Fruit fly (Drosophila melanogaster) whole organism, embryonic: ENCODE data around the gene CG10863.

ENCODE experiments used
- Abd-B ChIP-seq: fragments of 200-800 bp; sonication (Bioruptor generic); optimal IDR thresholded peaks from 2 replicates; lab custom pipeline; 2018; ENCODE audit warnings: missing biosample characterization, mild to moderate bottlenecking, missing genetic modification characterization, moderate library complexity
- Adf1 ChIP-seq: fragments of 200-800 bp; sonication (Bioruptor generic); IDR thresholded peaks from 2 replicates; pipeline ENCODE4 v1.3.6; 2022; ENCODE audit warnings: missing biosample characterization, missing genetic modification characterization
- Aef1 ChIP-seq: fragments of 200-800 bp; sonication (Bioruptor generic); IDR thresholded peaks from 3 replicates; pipeline ENCODE4 v1.3.6; 2022; ENCODE audit warnings: missing biosample characterization, missing genetic modification characterization
- Antp ChIP-seq: fragments of 200-800 bp; sonication (Bioruptor generic); optimal IDR thresholded peaks from 3 replicates; lab custom pipeline; 2016; ENCODE audit warnings: missing biosample characterization, missing genetic modification characterization
- Asciz ChIP-seq: fragments of 200-800 bp; sonication (Bioruptor generic); optimal IDR thresholded peaks from 2 replicates; lab custom pipeline; 2017; ENCODE audit warnings: missing biosample characterization, mild to moderate bottlenecking, missing genetic modification characterization, missing genetic modification reagents
- CG10274 ChIP-seq: fragments of 200-800 bp; sonication (Bioruptor generic); optimal IDR thresholded peaks from 3 replicates; lab custom pipeline; 2017; ENCODE audit warnings: missing biosample characterization, mild to moderate bottlenecking, missing genetic modification characterization
- CG10366 ChIP-seq: fragments of 200-800 bp; sonication (Bioruptor generic); IDR thresholded peaks from 2 replicates; pipeline ENCODE4 v1.3.6; 2022; ENCODE audit warnings: missing biosample characterization, missing genetic modification characterization
- CG10462 ChIP-seq: fragments of 200-800 bp; sonication (Bioruptor generic); optimal IDR thresholded peaks from 2 replicates; lab custom pipeline; 2016; ENCODE audit warnings: missing biosample characterization, missing genetic modification characterization
- CG10543 ChIP-seq: fragments of 200-800 bp; sonication (Bioruptor generic); optimal IDR thresholded peaks from 3 replicates; lab custom pipeline; 2017; ENCODE audit warnings: missing biosample characterization, mild to moderate bottlenecking, missing genetic modification characterization, moderate library complexity
- CG10654 ChIP-seq: fragments of 200-800 bp; sonication (Bioruptor generic); optimal IDR thresholded peaks from 2 replicates; lab custom pipeline; 2016; ENCODE audit warnings: missing biosample characterization, missing genetic modification characterization
- CG10979 ChIP-seq: fragments of 200-800 bp; sonication (Bioruptor generic); optimal IDR thresholded peaks from 2 replicates; lab custom pipeline; 2018; ENCODE audit warnings: missing biosample characterization, mild to moderate bottlenecking, missing genetic modification characterization, moderate library complexity
- CG11560 ChIP-seq: fragments of 200-800 bp; sonication (Bioruptor generic); IDR thresholded peaks from 3 replicates; pipeline ENCODE4 v1.3.6; 2022; ENCODE audit warnings: missing biosample characterization, missing genetic modification characterization
- CG13296 ChIP-seq: fragments of 200-800 bp; sonication (Bioruptor generic); optimal IDR thresholded peaks from 3 replicates; lab custom pipeline; 2018; ENCODE audit warnings: missing biosample characterization, mild to moderate bottlenecking, missing genetic modification characterization
- CG13624 ChIP-seq: fragments of 200-800 bp; sonication (Bioruptor generic); optimal IDR thresholded peaks from 2 replicates; lab custom pipeline; 2016; ENCODE audit warnings: missing biosample characterization, missing genetic modification characterization
- CG14014 ChIP-seq: fragments of 200-800 bp; sonication (Bioruptor generic); IDR thresholded peaks from 2 replicates; pipeline ENCODE4 v1.3.6; 2022; ENCODE audit warnings: missing biosample characterization, missing genetic modification characterization
- CG14441 ChIP-seq: fragments of 200-800 bp; sonication (Bioruptor generic); IDR thresholded peaks from 2 replicates; pipeline ENCODE4 v1.3.6; 2022; ENCODE audit warnings: missing biosample characterization, missing genetic modification characterization
- CG17912 ChIP-seq: fragments of 200-800 bp; sonication (Bioruptor generic); optimal IDR thresholded peaks from 2 replicates; lab custom pipeline; 2018; ENCODE audit warnings: missing biosample characterization, mild to moderate bottlenecking, missing genetic modification characterization
- CG18764 ChIP-seq: fragments of 200-800 bp; sonication (Bioruptor generic); optimal IDR thresholded peaks from 3 replicates; lab custom pipeline; 2016; ENCODE audit warnings: missing biosample characterization, missing genetic modification characterization
- CG31365 ChIP-seq: fragments of 200-800 bp; sonication (Bioruptor generic); optimal IDR thresholded peaks from 2 replicates; lab custom pipeline; 2018; ENCODE audit warnings: missing biosample characterization, mild to moderate bottlenecking, missing genetic modification characterization
- CG31441 ChIP-seq: fragments of 200-800 bp; sonication (Bioruptor generic); IDR thresholded peaks from 2 replicates; pipeline ENCODE4 v1.3.6; 2022; ENCODE audit warnings: missing biosample characterization, missing genetic modification characterization
- CG32772 ChIP-seq: fragments of 200-800 bp; sonication (Bioruptor generic); IDR thresholded peaks from 2 replicates; pipeline ENCODE4 v1.3.6; 2022; ENCODE audit warnings: missing biosample characterization, missing genetic modification characterization
- CG3847 ChIP-seq: fragments of 200-800 bp; sonication (Bioruptor generic); IDR thresholded peaks from 2 replicates; pipeline ENCODE4 v1.3.6; 2022; ENCODE audit warnings: missing biosample characterization, missing genetic modification characterization
- CG4360 ChIP-seq: fragments of 200-800 bp; sonication (Bioruptor generic); IDR thresholded peaks from 2 replicates; pipeline ENCODE4 v1.3.6; 2022; ENCODE audit warnings: missing biosample characterization, missing genetic modification characterization
- CG4730 ChIP-seq: fragments of 200-800 bp; sonication (Bioruptor generic); IDR thresholded peaks from 2 replicates; pipeline ENCODE4 v1.3.6; 2022; ENCODE audit warnings: missing biosample characterization, missing genetic modification characterization
- CG6254 ChIP-seq: fragments of 200-800 bp; sonication (Bioruptor generic); optimal IDR thresholded peaks from 3 replicates; lab custom pipeline; 2017; ENCODE audit warnings: mild to moderate bottlenecking, missing biosample characterization, missing genetic modification reagents, missing genetic modification characterization
- CG7839 ChIP-seq: fragments of 200-800 bp; sonication (Bioruptor generic); optimal IDR thresholded peaks from 3 replicates; lab custom pipeline; 2018; ENCODE audit warnings: missing biosample characterization, mild to moderate bottlenecking, missing genetic modification characterization, moderate library complexity
- CG7963 ChIP-seq: fragments of 200-800 bp; sonication (Bioruptor generic); IDR thresholded peaks from 3 replicates; pipeline ENCODE4 v1.3.6; 2022; ENCODE audit warnings: missing biosample characterization, missing genetic modification characterization; ENCODE audit not compliant: partially characterized antibody
- CG9876 ChIP-seq: fragments of 200-800 bp; sonication (Bioruptor generic); optimal IDR thresholded peaks from 2 replicates; lab custom pipeline; 2016; ENCODE audit warnings: missing biosample characterization, missing genetic modification characterization
- CoRest ChIP-seq: fragments of 200-800 bp; sonication (Bioruptor generic); optimal IDR thresholded peaks from 3 replicates; lab custom pipeline; 2018; ENCODE audit warnings: missing biosample characterization, mild to moderate bottlenecking, missing genetic modification characterization, moderate library complexity
- HLHmδ ChIP-seq: fragments of 200-800 bp; sonication (Bioruptor generic); optimal IDR thresholded peaks from 2 replicates; lab custom pipeline; 2018; ENCODE audit warnings: missing biosample characterization, mild to moderate bottlenecking, missing genetic modification characterization, moderate library complexity
- Opbp ChIP-seq: fragments of 200-800 bp; sonication (Bioruptor generic); IDR thresholded peaks from 3 replicates; pipeline ENCODE4 v1.3.6; 2022; ENCODE audit warnings: missing biosample characterization, missing genetic modification characterization; ENCODE audit not compliant: partially characterized antibody
- Rx ChIP-seq: fragments of 200-800 bp; sonication (Bioruptor generic); IDR thresholded peaks from 2 replicates; pipeline ENCODE4 v1.3.6; 2022; ENCODE audit warnings: missing biosample characterization, missing genetic modification characterization
- Trl ChIP-seq, 3 experiments: fragments of >200 bp in 2 of 3; fragments of 200-800 bp in 1 of 3; sonication (Bioruptor generic) in 1 of 3; optimal IDR thresholded peaks; 2 replicates in 1 of 3; 3 replicates in 2 of 3; lab custom pipeline; 2016 to 2017; ENCODE audit warnings: missing biosample characterization in 1 of 3, missing genetic modification characterization in 1 of 3
- ac ChIP-seq: fragments of 200-800 bp; sonication (Bioruptor generic); optimal IDR thresholded peaks from 3 replicates; lab custom pipeline; 2017; ENCODE audit warnings: missing biosample characterization, mild to moderate bottlenecking, missing genetic modification characterization
- bigmax ChIP-seq: fragments of 200-800 bp; sonication (Bioruptor generic); optimal IDR thresholded peaks from 2 replicates; lab custom pipeline; 2018; ENCODE audit warnings: missing biosample characterization, mild to moderate bottlenecking, missing genetic modification characterization
- chn ChIP-seq: fragments of 200-800 bp; sonication (Bioruptor generic); optimal IDR thresholded peaks from 2 replicates; lab custom pipeline; 2016; ENCODE audit warnings: missing biosample characterization, missing genetic modification characterization
- croc ChIP-seq: fragments of 200-800 bp; sonication (Bioruptor generic); conservative IDR thresholded peaks from 3 replicates; pipeline ENCODE4 v1.3.6; 2022; ENCODE audit warnings: missing biosample characterization, missing genetic modification characterization
- dm ChIP-seq: fragments of 200-800 bp; sonication (Bioruptor generic); optimal IDR thresholded peaks from 3 replicates; lab custom pipeline; 2016; ENCODE audit warnings: missing biosample characterization, missing genetic modification characterization
- eve ChIP-seq, 2 experiments: fragments of >200 bp; optimal IDR thresholded peaks; 2 replicates each; lab custom pipeline; 2017; ENCODE audit warnings: missing biosample characterization in 2 of 2, missing genetic modification characterization in 2 of 2
- fru ChIP-seq: fragments of >200 bp; optimal IDR thresholded peaks from 2 replicates; lab custom pipeline; 2017
- gce ChIP-seq: fragments of 200-800 bp; sonication (Bioruptor generic); IDR thresholded peaks from 3 replicates; pipeline ENCODE4 v1.3.6; 2022; ENCODE audit warnings: missing biosample characterization, missing genetic modification characterization
- grau ChIP-seq: fragments of 200-800 bp; optimal IDR thresholded peaks from 3 replicates; lab custom pipeline; 2019; ENCODE audit warnings: missing biosample characterization, mild to moderate bottlenecking, missing genetic modification characterization, moderate library complexity
- ken ChIP-seq: fragments of 200-800 bp; sonication (Bioruptor generic); IDR thresholded peaks from 3 replicates; pipeline ENCODE4 v1.3.6; 2022; ENCODE audit warnings: missing biosample characterization, missing genetic modification characterization
- mirr ChIP-seq: fragments of 200-800 bp; sonication (Bioruptor generic); optimal IDR thresholded peaks from 3 replicates; lab custom pipeline; 2018; ENCODE audit warnings: missing biosample characterization, mild to moderate bottlenecking, missing genetic modification characterization
- sim ChIP-seq: fragments of 200-800 bp; sonication (Bioruptor generic); IDR thresholded peaks from 2 replicates; pipeline ENCODE4 v1.3.6; 2022; ENCODE audit warnings: missing biosample characterization, missing genetic modification characterization
- sob ChIP-seq: fragments of 200-800 bp; sonication (Bioruptor generic); IDR thresholded peaks from 2 replicates; pipeline ENCODE4 v1.3.6; 2022; ENCODE audit warnings: missing biosample characterization, missing genetic modification characterization
- tin ChIP-seq: fragments of 200-800 bp; sonication (Bioruptor generic); optimal IDR thresholded peaks from 3 replicates; lab custom pipeline; 2016; ENCODE audit warnings: missing biosample characterization, missing genetic modification characterization
- tio ChIP-seq: fragments of 200-800 bp; sonication (Bioruptor generic); optimal IDR thresholded peaks from 2 replicates; lab custom pipeline; 2017; ENCODE audit warnings: missing biosample characterization, missing genetic modification characterization, inconsistent platforms
- tup ChIP-seq: fragments of 200-800 bp; sonication (Bioruptor generic); optimal IDR thresholded peaks from 2 replicates; lab custom pipeline; 2016; ENCODE audit warnings: missing biosample characterization, mild to moderate bottlenecking, missing genetic modification characterization, moderate library complexity
- vfl ChIP-seq: fragments of 200-800 bp; sonication (Bioruptor generic); optimal IDR thresholded peaks from 2 replicates; lab custom pipeline; 2016; ENCODE audit warnings: missing biosample characterization, missing genetic modification characterization
- z ChIP-seq: fragments of 200-800 bp; sonication (Bioruptor generic); IDR thresholded peaks from 3 replicates; pipeline ENCODE4 v1.3.6; 2022; ENCODE audit warnings: missing biosample characterization, missing genetic modification characterization

The CG10863 gene

DNA sequence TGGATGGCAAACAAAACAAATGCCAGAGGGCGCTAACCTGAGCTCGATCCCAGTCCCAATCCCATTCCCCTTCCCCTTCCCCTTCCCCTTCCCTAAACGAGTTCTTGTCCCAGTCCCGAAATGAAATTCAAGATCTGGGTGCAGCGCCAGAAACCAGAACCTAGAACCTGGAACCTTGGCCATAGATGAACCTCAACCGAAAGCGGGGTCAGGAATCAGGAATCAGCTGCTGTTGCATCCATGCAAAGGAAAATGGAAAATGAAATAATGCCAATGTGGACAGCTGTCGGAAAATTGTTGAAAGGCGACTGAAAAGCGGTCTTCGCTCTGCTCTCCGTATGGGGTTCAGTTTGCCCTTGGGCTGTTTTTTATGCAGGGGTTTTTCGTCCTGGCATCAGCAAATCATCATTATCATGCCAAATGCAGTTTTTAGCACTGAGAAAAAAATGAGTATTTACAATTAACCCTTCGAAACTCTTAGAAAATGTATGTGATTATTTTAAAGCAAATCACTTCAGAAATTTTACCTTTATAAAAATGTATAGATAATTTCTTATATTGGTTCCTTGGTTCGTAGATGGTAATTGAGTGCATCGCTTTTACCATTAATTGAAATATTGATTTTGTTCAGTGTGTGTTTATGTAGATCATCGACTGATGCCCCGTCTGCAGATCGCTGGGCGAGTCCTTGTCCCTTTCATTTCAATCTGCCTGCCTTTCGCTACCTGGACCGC, 35.5 kb upstream of the CG10863 start (continued):
- TF ChIP-seq CG10543 (GFP tag; lab: Kevin White, UChicago) (no peak), tin (GFP tag; lab: Kevin White, UChicago) (peak; percentile 23), eve (GFP tag; optimal IDR thresholded peaks at IDR 0.05; lab: Kevin White, UChicago) (no peak), grau (tag; lab: Kevin White, UChicago) (peak; percentile 38), CG32772 (GFP tag; lab: Robert Waterston, UW) (no peak), Rx (GFP tag; lab: Robert Waterston, UW) (no peak), CG13624 (GFP tag; lab: Kevin White, UChicago) (no peak), z (GFP tag; lab: Robert Waterston, UW) (no peak), Adf1 (no peak), CG31441 (peak; percentile 56; the same call in 1 of the 2 replicates), CG6254 (no peak), HLHmδ (no peak), ac (peak; percentile 40), croc (GFP tag; lab: Robert Waterston, UW) (0 out of 3 replicates have a peak, but pooled peaks have one; percentile 17), CG13296 (GFP tag; lab: Kevin White, UChicago) (no peak), CG11560 (tag; lab: Robert Waterston, UW) (no peak), Aef1 (GFP tag; lab: Robert Waterston, UW) (no peak), CG17912 (GFP tag; lab: Kevin White, UChicago) (no peak), CG10462 (no peak), CG10274 (no peak), bigmax (GFP tag; lab: Kevin White, UChicago) (no peak), CG31365 (tag; lab: Kevin White, UChicago) (no peak), Trl (optimal IDR thresholded peaks at IDR 0.05; lab: Kevin White, UChicago) (no peak), Trl (GFP tag; optimal IDR thresholded peaks at IDR 0.05; lab: Kevin White, UChicago) (no peak), mirr (GFP tag; lab: Kevin White, UChicago) (no peak), sim (GFP tag; lab: Robert Waterston, UW) (no peak), Abd-B (GFP tag; lab: Kevin White, UChicago) (no peak), CG7963 (GFP tag; lab: Robert Waterston, UW) (no peak), Opbp (GFP tag; lab: Robert Waterston, UW) (no peak), CG10366 (no peak), CG9876 (GFP tag; lab: Kevin White, UChicago) (no peak), CG14014 (GFP tag; lab: Robert Waterston, UW) (no peak), CG7839 (tag; lab: Kevin White, UChicago) (peak; percentile 40), CG10654 (GFP tag; lab: Kevin White, UChicago) (no peak), gce (GFP tag; lab: Robert Waterston, UW) (no peak), fru (lab: Kevin White, UChicago) (no peak), CG4360 (GFP tag; lab: Robert Waterston, UW) (no peak), CoRest (peak; percentile 8), tup (GFP tag; lab: Kevin White, UChicago) (no peak), ken (GFP tag; lab: Robert Waterston, UW) (no peak), CG14441 (GFP tag; lab: Robert Waterston, UW) (no peak), tio (GFP tag; lab: Kevin White, UChicago) (no peak), Asciz (no peak), sob (GFP tag; lab: Robert Waterston, UW) (no peak), chn (no peak), Antp (GFP tag; lab: Kevin White, UChicago) (no peak), CG3847 (GFP tag; lab: Robert Waterston, UW) (no peak), vfl (no peak), CG18764 (GFP tag; lab: Kevin White, UChicago) (no peak), CG10979 (tag; lab: Kevin White, UChicago) (peak; percentile 76), CG4730 (GFP tag; lab: Robert Waterston, UW) (no peak), dm (GFP tag; lab: Kevin White, UChicago) (no peak)
